Worm (Caenorhabditis elegans) whole organism, L1 larva: Measurements from ENCODE around the gene T12A2.21.

Source experiments
- C04F5.9 ChIP-seq: sonication (generic microtip); optimal IDR thresholded peaks from 2 replicates; lab custom pipeline; 2016; ENCODE audit warnings: missing genetic modification characterization, missing compliant biosample characterization
- F16B12.6 ChIP-seq: fragments of 150-350 bp; optimal IDR thresholded peaks from 2 replicates; lab custom pipeline; 2014; ENCODE audit warnings: missing biosample characterization, missing genetic modification characterization
- aha-1 ChIP-seq: fragments of 150-350 bp; optimal IDR thresholded peaks from 2 replicates; lab custom pipeline; 2014; ENCODE audit warnings: missing biosample characterization, missing genetic modification characterization
- ama-1 ChIP-seq: fragments of 150-350 bp; optimal IDR thresholded peaks from 2 replicates; lab custom pipeline; 2014
- blmp-1 ChIP-seq: fragments of 150-350 bp; optimal IDR thresholded peaks from 2 replicates; lab custom pipeline; 2014; ENCODE audit warnings: missing biosample characterization, missing genetic modification characterization
- ces-1 ChIP-seq: fragments of 150-350 bp; optimal IDR thresholded peaks from 2 replicates; lab custom pipeline; 2014; ENCODE audit warnings: missing biosample characterization, missing genetic modification reagents, missing genetic modification characterization
- dpl-1 ChIP-seq, 3 experiments: fragments of 150-350 bp in 2 of 3; sonication (generic microtip) in 1 of 3; optimal IDR thresholded peaks; 2 replicates each; lab custom pipeline; 2014 to 2017; ENCODE audit warnings: missing biosample characterization in 3 of 3, missing genetic modification characterization in 3 of 3, missing genetic modification reagents in 3 of 3
- efl-1 ChIP-seq, 4 experiments: fragments of 150-350 bp; optimal IDR thresholded peaks in 3 of 4; peaks in 1 of 4; 1 replicate in 1 of 4; 2 replicates in 3 of 4; lab custom pipeline; 2014; ENCODE audit warnings: missing biosample characterization in 2 of 4, missing genetic modification characterization in 2 of 4, missing genetic modification reagents in 2 of 4
- egl-13 ChIP-seq: sonication (generic microtip); optimal IDR thresholded peaks from 2 replicates; lab custom pipeline; 2016; ENCODE audit warnings: missing genotype, missing genetic modification reagents, missing genetic modification characterization, missing compliant biosample characterization
- elt-2 ChIP-seq: sonication (generic microtip); optimal IDR thresholded peaks from 2 replicates; lab custom pipeline; 2016; ENCODE audit warnings: missing genetic modification characterization, mild to moderate bottlenecking, inconsistent platforms, missing compliant biosample characterization, missing genetic modification reagents
- fkh-4 ChIP-seq: sonication (generic microtip); optimal IDR thresholded peaks from 2 replicates; lab custom pipeline; 2016; ENCODE audit warnings: missing compliant biosample characterization, missing genetic modification characterization, borderline replicate concordance
- fkh-8 ChIP-seq: sonication (generic microtip); optimal IDR thresholded peaks from 2 replicates; lab custom pipeline; 2016; ENCODE audit warnings: mild to moderate bottlenecking, missing genetic modification characterization, missing compliant biosample characterization
- fos-1 ChIP-seq: fragments of 150-350 bp; optimal IDR thresholded peaks from 2 replicates; lab custom pipeline; 2014; ENCODE audit warnings: missing biosample characterization, missing genetic modification characterization
- grh-1 ChIP-seq: fragments of 200-800 bp; sonication (Bioruptor generic); IDR thresholded peaks from 2 replicates; pipeline ENCODE4 v1.3.6; 2022; ENCODE audit warnings: missing genetic modification reagents, missing genetic modification characterization, missing compliant biosample characterization
- hlh-4 ChIP-seq: sonication (generic microtip); optimal IDR thresholded peaks from 2 replicates; lab custom pipeline; 2016; ENCODE audit warnings: mild to moderate bottlenecking, missing genetic modification characterization, missing compliant biosample characterization
- isw-1 ChIP-seq: fragments of 200-800 bp; sonication (Bioruptor generic); IDR thresholded peaks from 2 replicates; pipeline ENCODE4 v1.3.6; 2022; ENCODE audit warnings: missing genetic modification characterization, missing compliant biosample characterization
- jun-1 ChIP-seq: fragments of 150-350 bp; optimal IDR thresholded peaks from 2 replicates; lab custom pipeline; 2014; ENCODE audit warnings: missing biosample characterization, missing genetic modification reagents, missing genetic modification characterization
- lin-13 ChIP-seq: fragments of 150-350 bp; optimal IDR thresholded peaks from 2 replicates; lab custom pipeline; 2014; ENCODE audit warnings: missing biosample characterization, missing genetic modification reagents, missing genetic modification characterization
- lin-14 ChIP-seq: fragments of 200-800 bp; sonication (Bioruptor generic); optimal IDR thresholded peaks from 2 replicates; lab custom pipeline; 2018; ENCODE audit warnings: mild to moderate bottlenecking, missing genetic modification characterization, moderate library complexity, missing compliant biosample characterization
- lin-35 ChIP-seq, 2 experiments: fragments of 150-350 bp; optimal IDR thresholded peaks; 2 replicates each; lab custom pipeline; 2014; ENCODE audit warnings: missing biosample characterization in 2 of 2, missing genetic modification characterization in 2 of 2, missing genetic modification reagents in 2 of 2
- mab-9 ChIP-seq: fragments of 200-800 bp; sonication (Bioruptor generic); IDR thresholded peaks from 2 replicates; pipeline ENCODE4 v1.3.6; 2022; ENCODE audit warnings: missing genetic modification reagents, missing genetic modification characterization, missing compliant biosample characterization
- mdl-1 ChIP-seq, 2 experiments: fragments of 150-350 bp; optimal IDR thresholded peaks; 2 replicates each; lab custom pipeline; 2014 to 2017; ENCODE audit warnings: missing biosample characterization in 2 of 2, missing genetic modification characterization in 2 of 2, inconsistent platforms in 1 of 2
- mef-2 ChIP-seq: fragments of 150-350 bp; optimal IDR thresholded peaks from 2 replicates; lab custom pipeline; 2014; ENCODE audit warnings: missing biosample characterization, missing genetic modification characterization
- nhr-11 ChIP-seq: fragments of 150-350 bp; optimal IDR thresholded peaks from 2 replicates; lab custom pipeline; 2014; ENCODE audit warnings: missing biosample characterization, missing genetic modification characterization
- nhr-19 ChIP-seq: fragments of 200-800 bp; sonication (Bioruptor generic); conservative IDR thresholded peaks from 2 replicates; pipeline ENCODE4 v1.3.6; 2022; ENCODE audit warnings: missing genetic modification characterization, missing compliant biosample characterization
- nhr-20 ChIP-seq: sonication (generic microtip); optimal IDR thresholded peaks from 2 replicates; lab custom pipeline; 2016; ENCODE audit warnings: mild to moderate bottlenecking, missing genetic modification characterization, missing compliant biosample characterization
- nhr-237 ChIP-seq: fragments of 150-350 bp; optimal IDR thresholded peaks from 2 replicates; lab custom pipeline; 2014; ENCODE audit warnings: missing biosample characterization, missing genetic modification characterization
- nhr-71 ChIP-seq: sonication (generic microtip); optimal IDR thresholded peaks from 2 replicates; lab custom pipeline; 2016; ENCODE audit warnings: mild to moderate bottlenecking, missing genetic modification characterization, moderate library complexity, missing compliant biosample characterization
- nhr-76 ChIP-seq: sonication (generic microtip); optimal IDR thresholded peaks from 2 replicates; lab custom pipeline; 2017; ENCODE audit warnings: missing biosample characterization, missing genetic modification characterization
- nhr-84 ChIP-seq: sonication (generic microtip); optimal IDR thresholded peaks from 2 replicates; lab custom pipeline; 2017; ENCODE audit warnings: missing biosample characterization, missing genetic modification characterization
- nhr-90 ChIP-seq: sonication (generic microtip); optimal IDR thresholded peaks from 2 replicates; lab custom pipeline; 2016; ENCODE audit warnings: mild to moderate bottlenecking, missing genetic modification characterization, missing compliant biosample characterization; ENCODE audit not compliant: poor library complexity
- pax-3 ChIP-seq: fragments of 200-800 bp; sonication (Bioruptor generic); optimal IDR thresholded peaks from 2 replicates; lab custom pipeline; 2018; ENCODE audit warnings: mild to moderate bottlenecking, missing genetic modification characterization, moderate library complexity, missing compliant biosample characterization
- pqm-1 ChIP-seq: sonication (generic microtip); optimal IDR thresholded peaks from 3 replicates; lab custom pipeline; 2017; ENCODE audit warnings: missing biosample characterization, missing genetic modification characterization
- skn-1 ChIP-seq: fragments of 150-350 bp; optimal IDR thresholded peaks from 2 replicates; lab custom pipeline; 2014; ENCODE audit warnings: missing biosample characterization, missing genetic modification characterization
- snpc-4 ChIP-seq: fragments of 150-350 bp; optimal IDR thresholded peaks from 2 replicates; lab custom pipeline; 2014; ENCODE audit warnings: missing biosample characterization, missing genetic modification characterization
- sox-4 ChIP-seq: sonication (generic microtip); optimal IDR thresholded peaks from 2 replicates; lab custom pipeline; 2016; ENCODE audit warnings: missing genetic modification characterization, missing compliant biosample characterization
- sptf-1 ChIP-seq: fragments of 150-350 bp; optimal IDR thresholded peaks from 2 replicates; lab custom pipeline; 2014; ENCODE audit warnings: missing biosample characterization, missing genetic modification characterization
- sup-37 ChIP-seq: fragments of 200-800 bp; sonication (Bioruptor generic); optimal IDR thresholded peaks from 2 replicates; lab custom pipeline; 2018; ENCODE audit warnings: mild to moderate bottlenecking, missing genetic modification characterization, missing compliant biosample characterization
- swsn-7 ChIP-seq: sonication (generic microtip); optimal IDR thresholded peaks from 2 replicates; lab custom pipeline; 2016; ENCODE audit warnings: missing genetic modification characterization, missing compliant biosample characterization
- unc-130 ChIP-seq: fragments of 150-350 bp; optimal IDR thresholded peaks from 2 replicates; lab custom pipeline; 2017; ENCODE audit warnings: missing biosample characterization, missing genetic modification characterization, inconsistent platforms
- unc-62 ChIP-seq: fragments of 150-350 bp; optimal IDR thresholded peaks from 2 replicates; lab custom pipeline; 2014; ENCODE audit warnings: missing biosample characterization, missing genetic modification reagents, missing genetic modification characterization
- unc-86 ChIP-seq: sonication (generic microtip); optimal IDR thresholded peaks from 2 replicates; lab custom pipeline; 2016; ENCODE audit warnings: missing genetic modification characterization, missing compliant biosample characterization
- unc-98 ChIP-seq: fragments of 200-800 bp; sonication (Bioruptor generic); IDR thresholded peaks from 2 replicates; pipeline ENCODE4 v1.3.6; 2022; ENCODE audit warnings: missing genetic modification characterization, missing compliant biosample characterization
- vab-15 ChIP-seq: sonication (generic microtip); optimal IDR thresholded peaks from 2 replicates; lab custom pipeline; 2017; ENCODE audit warnings: missing genotype, mild to moderate bottlenecking, missing genetic modification characterization, missing compliant biosample characterization
- xbp-1 ChIP-seq: sonication (generic microtip); optimal IDR thresholded peaks from 2 replicates; lab custom pipeline; 2016; ENCODE audit warnings: missing genetic modification characterization, missing compliant biosample characterization
- zag-1 ChIP-seq: fragments of 150-350 bp; optimal IDR thresholded peaks from 2 replicates; lab custom pipeline; 2014; ENCODE audit warnings: missing biosample characterization, missing genetic modification characterization
- ztf-11 ChIP-seq, 2 experiments: sonication (generic microtip); optimal IDR thresholded peaks; 2 replicates each; lab custom pipeline; 2016 to 2017; ENCODE audit warnings: missing genetic modification characterization in 2 of 2, missing biosample characterization in 1 of 2, missing compliant biosample characterization in 1 of 2
- ztf-4 ChIP-seq: fragments of 150-350 bp; optimal IDR thresholded peaks from 2 replicates; lab custom pipeline; 2014; ENCODE audit warnings: missing biosample characterization, missing genetic modification characterization

T12A2.21 gene

DNA sequence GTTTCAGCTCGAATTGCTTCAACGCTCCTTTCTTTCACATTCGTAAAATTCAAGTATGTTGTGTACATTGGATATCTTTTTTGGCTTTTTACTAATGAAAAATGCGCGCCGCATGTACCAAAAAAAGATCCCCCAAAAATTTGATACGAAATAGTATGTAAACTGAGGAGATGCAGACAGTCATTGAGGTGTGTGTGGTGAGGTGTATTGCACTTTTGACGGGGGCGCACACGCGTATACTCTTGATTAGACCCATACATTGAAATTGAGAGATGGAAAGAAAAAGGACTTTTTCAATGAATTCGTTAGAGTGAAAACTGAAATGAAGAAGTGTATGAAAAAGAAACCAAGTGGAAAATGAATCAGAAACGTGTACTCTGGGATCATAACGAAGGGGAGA, 15.1 kb downstream of the T12A2.21 start:
- TF ChIP-seq nhr-76 (tag; lab: Kevin White, UChicago) (no peak), F16B12.6 (tag; lab: Kevin White, UChicago) (no peak), fkh-8 (tag; lab: Kevin White, UChicago) (peak; percentile 57), mdl-1 (tag; optimal IDR thresholded peaks at IDR 0.05; lab: Kevin White, UChicago) (no peak), fkh-4 (tag; lab: Kevin White, UChicago) (no peak), lin-14 (GFP tag; lab: Kevin White, UChicago) (peak; percentile 30), ztf-11 (tag; optimal IDR thresholded peaks at IDR 0.05; lab: Kevin White, UChicago) (no peak), unc-86 (tag; lab: Kevin White, UChicago) (peak; percentile 5), ces-1 (GFP tag; lab: Kevin White, UChicago) (no peak), sox-4 (tag; lab: Kevin White, UChicago) (no peak), xbp-1 (tag; lab: Kevin White, UChicago) (no peak), vab-15 (tag; lab: Kevin White, UChicago) (no peak)

DNA sequence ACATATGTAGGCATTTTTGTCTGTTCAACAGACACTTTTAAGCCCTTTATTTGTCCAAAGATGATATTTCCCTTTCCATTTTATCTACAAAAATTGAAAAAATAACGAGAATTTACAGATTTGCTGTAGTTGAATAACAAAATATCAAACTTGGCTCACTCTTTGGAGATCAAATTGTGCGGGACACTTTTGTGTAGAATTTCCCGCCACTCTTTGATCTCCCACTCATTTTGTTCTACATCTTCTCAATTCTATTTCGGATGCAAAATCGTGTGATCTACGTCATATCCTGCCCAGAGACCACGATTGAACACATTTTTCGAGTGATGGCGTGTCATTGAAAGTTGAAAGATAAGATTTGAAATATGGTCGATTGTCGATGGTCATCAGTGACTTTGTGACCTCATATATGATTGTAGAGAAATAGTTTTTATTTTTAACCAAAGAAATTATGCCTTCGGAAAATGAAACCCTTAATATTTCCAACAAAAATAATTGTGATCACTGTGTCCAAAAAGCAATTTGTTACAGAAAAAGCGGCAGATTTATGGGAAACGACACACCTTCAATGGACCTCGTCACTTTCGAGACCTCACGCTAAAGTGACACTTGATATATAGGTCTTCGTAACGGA, 19.6 kb downstream of the T12A2.21 start, which contains the start of gene hot-4:
hot-4 (plus strand) TSS at position 584 of the 634 bp plus-strand sequence.
- TF ChIP-seq dpl-1 (GFP tag; optimal IDR thresholded peaks at IDR 0.05; lab: Kevin White, UChicago) (no peak), blmp-1 (tag; lab: Kevin White, UChicago) (peak; percentile 34), sup-37 (GFP tag; lab: Kevin White, UChicago) (no peak)

DNA sequence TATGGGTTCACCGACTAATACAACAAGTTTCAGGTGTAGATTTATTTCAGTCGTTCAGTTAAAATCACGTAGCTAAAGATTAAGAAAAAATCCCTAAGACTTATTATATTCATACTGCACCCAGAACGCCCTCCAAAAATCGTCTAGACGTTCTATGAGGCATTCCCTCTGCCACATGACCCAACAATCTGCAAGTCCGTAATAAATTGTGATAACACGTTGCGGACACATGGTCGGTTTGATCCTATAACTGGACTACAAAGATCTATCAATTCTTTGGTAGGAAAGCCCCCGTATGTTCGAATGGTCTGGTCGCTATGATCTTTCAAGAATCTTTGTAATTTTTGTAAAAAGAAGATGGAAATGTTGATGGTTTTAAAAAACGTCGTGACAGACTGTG, 20.6 kb downstream of the T12A2.21 start:
- TF ChIP-seq sptf-1 (tag; lab: Kevin White, UChicago) (no peak), nhr-71 (no peak), skn-1 (tag; lab: Kevin White, UChicago) (no peak), unc-130 (tag; lab: Kevin White, UChicago) (peak; percentile 44), unc-98 (no peak), nhr-11 (tag; lab: Kevin White, UChicago) (no peak), lin-35 (GFP tag; optimal IDR thresholded peaks at IDR 0.05; lab: Kevin White, UChicago) (peak in 1 of 2 experiments; percentile 47), nhr-90 (no peak), nhr-237 (tag; lab: Kevin White, UChicago) (no peak), lin-14 (GFP tag; lab: Kevin White, UChicago) (no peak), grh-1 (GFP tag; lab: Robert Waterston, UW) (no peak), C04F5.9 (tag; lab: Kevin White, UChicago) (no peak), hlh-4 (no peak), nhr-76 (tag; lab: Kevin White, UChicago) (no peak), nhr-84 (tag; lab: Kevin White, UChicago) (no peak), pax-3 (tag; lab: Kevin White, UChicago) (no peak), ztf-11 (tag; optimal IDR thresholded peaks at IDR 0.05; lab: Kevin White, UChicago) (no peak), zag-1 (tag; lab: Kevin White, UChicago) (no peak), sox-4 (tag; lab: Kevin White, UChicago) (no peak), fos-1 (tag; lab: Kevin White, UChicago) (no peak), egl-13 (no peak), isw-1 (GFP tag; lab: Robert Waterston, UW) (no peak), nhr-19 (GFP tag; lab: Robert Waterston, UW) (peak; percentile 67), mef-2 (tag; lab: Kevin White, UChicago) (no peak), mab-9 (GFP tag; lab: Robert Waterston, UW) (no peak), jun-1 (tag; lab: Kevin White, UChicago) (no peak), snpc-4 (tag; lab: Kevin White, UChicago) (no peak), ztf-4 (tag; lab: Kevin White, UChicago) (no peak), xbp-1 (tag; lab: Kevin White, UChicago) (no peak), unc-62 (GFP tag; lab: Kevin White, UChicago) (no peak), aha-1 (tag; lab: Kevin White, UChicago) (no peak), ama-1 (no peak), efl-1 (optimal IDR thresholded peaks at IDR 0.05; lab: Kevin White, UChicago) (no peak), efl-1 (GFP tag; optimal IDR thresholded peaks at IDR 0.05 in 1 of 2; lab: Kevin White, UChicago) (no peak), swsn-7 (tag; lab: Kevin White, UChicago) (no peak), lin-13 (GFP tag; lab: Kevin White, UChicago) (no peak), elt-2 (no peak), nhr-20 (tag; lab: Kevin White, UChicago) (peak; percentile 12), pqm-1 (no peak)
